Fruit fly (Drosophila melanogaster): ENCODE measurements around the gene Tak1.

Tak1 gene

dm6 chrX:20489995-20490393 lies 34.7 kb downstream of the Tak1 start (continued):
- TF ChIP-seq Kr (GFP tag; optimal IDR thresholded peaks at IDR 0.05) (no peak), jigr1 (GFP tag; IDR thresholded peaks at IDR 0.05) (no peak)

DNA sequence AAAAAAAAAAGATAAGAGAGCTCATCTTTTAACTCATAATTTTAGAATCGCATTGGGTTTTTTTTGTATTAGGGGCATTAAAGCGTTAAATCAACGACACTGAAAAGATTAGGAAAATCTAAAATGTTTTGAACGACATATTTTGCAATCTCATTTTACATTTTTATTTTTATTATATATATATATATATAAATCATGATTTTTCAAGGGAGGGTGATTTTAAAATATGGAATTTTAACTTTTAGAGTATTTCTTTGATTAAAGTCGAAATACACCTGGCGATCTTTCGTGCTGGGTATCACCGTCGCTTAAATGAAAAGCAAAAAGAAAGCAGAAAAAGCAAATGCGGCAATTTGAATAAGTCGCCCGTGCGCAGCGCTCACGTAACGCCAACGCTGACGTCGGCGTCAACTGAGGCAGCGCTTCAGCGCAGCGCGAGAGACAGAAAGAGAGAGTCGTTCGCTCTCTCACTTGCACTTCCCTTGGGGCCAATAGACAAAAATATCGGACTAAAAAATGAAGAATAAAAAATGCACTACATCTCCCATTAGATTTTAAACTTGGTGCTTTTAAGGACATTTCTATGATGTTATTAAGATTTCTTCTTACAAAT lies 35.2 kb downstream of the Tak1 start:
- TF ChIP-seq Ssrp (tag; optimal IDR thresholded peaks at IDR 0.05) = peak; percentile 33
- no peak for TF ChIP-seq fd3F (GFP tag; optimal IDR thresholded peaks at IDR 0.05)
- peak in 1 of 2 experiments; percentile 85 for TF ChIP-seq Pdp1 (GFP tag; optimal IDR thresholded peaks at IDR 0.05)
- no peak for TF ChIP-seq lov (optimal IDR thresholded peaks at IDR 0.05)
- 0 out of 3 replicates have a peak, but pooled peaks have one; percentile 36 for TF ChIP-seq lov (GFP tag; IDR thresholded peaks at IDR 0.05)
- TF ChIP-seq CG30431 (GFP tag; optimal IDR thresholded peaks at IDR 0.05) = no peak
- peak; percentile 2 to 15 for TF ChIP-seq Trl (optimal IDR thresholded peaks at IDR 0.05)
- no peak for TF ChIP-seq Trl (GFP tag; optimal IDR thresholded peaks at IDR 0.05)
- TF ChIP-seq disco-r (GFP tag; optimal IDR thresholded peaks at IDR 0.05) = no peak
- TF ChIP-seq gem (tag; optimal IDR thresholded peaks at IDR 0.05) = peak; percentile 49
- TF ChIP-seq aop (GFP tag; IDR thresholded peaks at IDR 0.05) = no peak
- TF ChIP-seq Xbp1 (GFP tag; optimal IDR thresholded peaks at IDR 0.05) = no peak
- TF ChIP-seq CG10565 (GFP tag; optimal IDR thresholded peaks at IDR 0.05) = no peak
- TF ChIP-seq chinmo (GFP tag; IDR thresholded peaks at IDR 0.05; ENCODE audit: partially characterized antibody) = 0 out of 4 replicates have a peak, but pooled peaks have one; percentile 28
- no peak for TF ChIP-seq CG9797 (GFP tag; optimal IDR thresholded peaks at IDR 0.05)
- TF ChIP-seq nmo (GFP tag; optimal IDR thresholded peaks at IDR 0.05) = no peak
- no peak for TF ChIP-seq Hr78 (GFP tag; optimal IDR thresholded peaks at IDR 0.05)
- no peak for TF ChIP-seq peb (GFP tag; IDR thresholded peaks at IDR 0.05)
- no peak for TF ChIP-seq sob (GFP tag; IDR thresholded peaks at IDR 0.05)
- peak; percentile 68 for TF ChIP-seq Sox102F (GFP tag; optimal IDR thresholded peaks at IDR 0.05)
- no peak for TF ChIP-seq Dip3 (GFP tag; optimal IDR thresholded peaks at IDR 0.05)
- TF ChIP-seq gcm2 (GFP tag; optimal IDR thresholded peaks at IDR 0.05) = no peak
- no peak for TF ChIP-seq wor (GFP tag; IDR thresholded peaks at IDR 0.05)
- no peak for TF ChIP-seq lmd (GFP tag; IDR thresholded peaks at IDR 0.05)
- no peak for TF ChIP-seq nerfin-1 (tag; optimal IDR thresholded peaks at IDR 0.05)
- TF ChIP-seq CG6254 (GFP tag; optimal IDR thresholded peaks at IDR 0.05) = no peak
- TF ChIP-seq vvl (GFP tag; IDR thresholded peaks at IDR 0.05) = peak; percentile 22; the same call in 1 of the 2 replicates
- no peak for TF ChIP-seq Dek (tag; optimal IDR thresholded peaks at IDR 0.05)
- TF ChIP-seq dpn (GFP tag; optimal IDR thresholded peaks at IDR 0.05) = no peak
- no peak; the same call in 1 of the 2 replicates for TF ChIP-seq Drgx (GFP tag; IDR thresholded peaks at IDR 0.05)
- TF ChIP-seq Scr (GFP tag; IDR thresholded peaks at IDR 0.05; ENCODE audit: partially characterized antibody) = no peak
- TF ChIP-seq D19B (GFP tag; optimal IDR thresholded peaks at IDR 0.05) = peak; percentile 55
- no peak for TF ChIP-seq CG2199 (GFP tag; IDR thresholded peaks at IDR 0.05)
- no peak for TF ChIP-seq CG34224 (GFP tag; IDR thresholded peaks at IDR 0.05; ENCODE audit: partially characterized antibody)
- TF ChIP-seq Abd-B (GFP tag; optimal IDR thresholded peaks at IDR 0.05) = peak; percentile 3
- TF ChIP-seq Adf1 (GFP tag; IDR thresholded peaks at IDR 0.05) = peak; percentile 90
- peak; percentile 68 for TF ChIP-seq CG1832 (GFP tag; optimal IDR thresholded peaks at IDR 0.05)
- no peak for TF ChIP-seq sug (tag; optimal IDR thresholded peaks at IDR 0.05)
- no peak for TF ChIP-seq Max (GFP tag; optimal IDR thresholded peaks at IDR 0.05)
- no peak for TF ChIP-seq Hmx (GFP tag; optimal IDR thresholded peaks at IDR 0.05)
- TF ChIP-seq CG32772 (GFP tag; IDR thresholded peaks at IDR 0.05) = no peak
- no peak for TF ChIP-seq pita (GFP tag; optimal IDR thresholded peaks at IDR 0.05)
- TF ChIP-seq phol (tag; optimal IDR thresholded peaks at IDR 0.05) = no peak
- no peak for TF ChIP-seq Dll (GFP tag; IDR thresholded peaks at IDR 0.05; ENCODE audit: partially characterized antibody)
- TF ChIP-seq CG11093 (GFP tag; IDR thresholded peaks at IDR 0.05) = no peak
- TF ChIP-seq CG5245 (GFP tag; optimal IDR thresholded peaks at IDR 0.05) = no peak
- no peak for TF ChIP-seq CG10431 (GFP tag; optimal IDR thresholded peaks at IDR 0.05)
